Worm (Caenorhabditis elegans): ENCODE results near the gene Y39A1A.2.
A peak's percentile ranks its signal among the peaks of the same experiment; 100 is the strongest.

Y39A1A.2 gene

ce11 chrIII:10646094-10646493 lies 42.7 kb upstream of the Y39A1A.2 start, which contains the start of gene orc-4:
Gene orc-4, plus strand, starts transcription at chrIII:10646170.
- TF ChIP-seq pqm-1 (tag; optimal IDR thresholded peaks at IDR 0.05) = no peak
- peak; percentile 34 for TF ChIP-seq lin-15B (tag; optimal IDR thresholded peaks at IDR 0.05)
- no peak for TF ChIP-seq ama-1 (optimal IDR thresholded peaks at IDR 0.05)
- TF ChIP-seq elt-1 (tag; optimal IDR thresholded peaks at IDR 0.05) = no peak
- peak; percentile 6 for TF ChIP-seq pha-4 (tag; optimal IDR thresholded peaks at IDR 0.05)
- no peak for TF ChIP-seq lin-39 (tag; optimal IDR thresholded peaks at IDR 0.05)

- TF ChIP-seq lin-39 (tag; optimal IDR thresholded peaks at IDR 0.05) (peak; percentile 6), lin-15B (tag; optimal IDR thresholded peaks at IDR 0.05) (peak; percentile 45), ztf-11 (tag; optimal IDR thresholded peaks at IDR 0.05) (no peak), ceh-82 (tag; optimal IDR thresholded peaks at IDR 0.05) (no peak), ceh-16 (tag; optimal IDR thresholded peaks at IDR 0.05) (no peak), elt-2 (tag; optimal IDR thresholded peaks at IDR 0.05) (no peak), pha-4 (tag; optimal IDR thresholded peaks at IDR 0.05) (peak; percentile 73), egl-27 (tag; optimal IDR thresholded peaks at IDR 0.05) (no peak), snpc-4 (tag; optimal IDR thresholded peaks at IDR 0.05) (peak; percentile 34), elt-1 (tag; optimal IDR thresholded peaks at IDR 0.05) (no peak), nhr-67 (tag; optimal IDR thresholded peaks at IDR 0.05) (no peak), skn-1 (tag; optimal IDR thresholded peaks at IDR 0.05) (no peak), nfya-1 (tag; optimal IDR thresholded peaks at IDR 0.05; ENCODE audit: insufficient read depth) (peak; percentile 85), aly-2 (tag; optimal IDR thresholded peaks at IDR 0.05) (no peak), ama-1 (optimal IDR thresholded peaks at IDR 0.05) (no peak), mml-1 (tag; optimal IDR thresholded peaks at IDR 0.05) (no peak), pqm-1 (tag; optimal IDR thresholded peaks at IDR 0.05) (no peak), nhr-25 (tag; optimal IDR thresholded peaks at IDR 0.05) (peak; percentile 6), eor-1 (tag; optimal IDR thresholded peaks at IDR 0.05) (no peak), nhr-28 (tag; optimal IDR thresholded peaks at IDR 0.05) (no peak), unc-62 (GFP tag; optimal IDR thresholded peaks at IDR 0.05) (no peak), hmg-11 (tag; optimal IDR thresholded peaks at IDR 0.05) (peak; percentile 13), nhr-23 (tag; optimal IDR thresholded peaks at IDR 0.05) (peak; percentile 25), nhr-77 (tag; optimal IDR thresholded peaks at IDR 0.05) (no peak), mdl-1 (tag; optimal IDR thresholded peaks at IDR 0.05) (no peak), daf-12 (tag; optimal IDR thresholded peaks at IDR 0.05) (no peak), jun-1 (tag; optimal IDR thresholded peaks at IDR 0.05) (no peak)
Observed at ce11 chrIII:10642781-10643180, 39.4 kb upstream of the Y39A1A.2 start, which contains the start of the genes dhs-11 and orc-1. Gene dhs-11, minus strand, starts transcription at chrIII:10642865. Gene orc-1, plus strand, starts transcription at chrIII:10643129.

ce11 chrIII:10638339-10639021 lies 35.1 kb upstream of the Y39A1A.2 start, which contains the start of gene Y39A1A.27:
Gene Y39A1A.27, plus strand, starts transcription at chrIII:10638971.
- TF ChIP-seq snpc-4 (tag; optimal IDR thresholded peaks at IDR 0.05) (no peak), nhr-28 (tag; optimal IDR thresholded peaks at IDR 0.05) (no peak), unc-62 (GFP tag; optimal IDR thresholded peaks at IDR 0.05) (no peak), fkh-10 (GFP tag; optimal IDR thresholded peaks at IDR 0.05) (no peak), daf-12 (tag; optimal IDR thresholded peaks at IDR 0.05) (no peak), ama-1 (optimal IDR thresholded peaks at IDR 0.05) (no peak), ztf-4 (tag; optimal IDR thresholded peaks at IDR 0.05) (no peak), nhr-76 (tag; optimal IDR thresholded peaks at IDR 0.05) (no peak), nfya-1 (tag; optimal IDR thresholded peaks at IDR 0.05; ENCODE audit: insufficient read depth) (no peak), aly-2 (tag; optimal IDR thresholded peaks at IDR 0.05) (no peak)

ce11 chrIII:10637933-10638332 lies 34.6 kb upstream of the Y39A1A.2 start:
- TF ChIP-seq lsy-12 (tag; optimal IDR thresholded peaks at IDR 0.05) = no peak
- peak; percentile 31 for TF ChIP-seq pha-4 (tag; optimal IDR thresholded peaks at IDR 0.05)

- TF ChIP-seq nhr-25 (tag; optimal IDR thresholded peaks at IDR 0.05) = peak; percentile 62
- TF ChIP-seq pha-4 (tag; optimal IDR thresholded peaks at IDR 0.05) = peak; percentile 93
- TF ChIP-seq ceh-28 (tag; optimal IDR thresholded peaks at IDR 0.05) = peak; percentile 4
- TF ChIP-seq zag-1 (tag; optimal IDR thresholded peaks at IDR 0.05) = no peak
- TF ChIP-seq nfya-1 (tag; optimal IDR thresholded peaks at IDR 0.05; ENCODE audit: insufficient read depth) = peak; percentile 6
- TF ChIP-seq nhr-23 (tag; optimal IDR thresholded peaks at IDR 0.05) = peak; percentile 16
Observed at ce11 chrIII:10636493-10637031, 33.2 kb upstream of the Y39A1A.2 start.
